Worm (Caenorhabditis elegans): ENCODE data around the gene str-116.

str-116 gene

ce11 chrV:11307781-11308180 is 41.0 kb downstream of the str-116 start:
- TF ChIP-seq klf-2 (GFP tag; conservative IDR thresholded peaks at IDR 0.05), result no peak
- no peak for TF ChIP-seq tab-1 (GFP tag; IDR thresholded peaks at IDR 0.05)
- no peak for TF ChIP-seq med-1 (GFP tag; optimal IDR thresholded peaks at IDR 0.05; ENCODE audit: insufficient read depth)
- no peak for TF ChIP-seq cog-1 (tag; optimal IDR thresholded peaks at IDR 0.05)
- no peak for TF ChIP-seq T22C8.4 (GFP tag; IDR thresholded peaks at IDR 0.05)
- TF ChIP-seq ztf-29 (GFP tag; IDR thresholded peaks at IDR 0.05), result no peak
- no peak for TF ChIP-seq flt-1 (GFP tag; IDR thresholded peaks at IDR 0.05)
- no peak for TF ChIP-seq ref-1 (GFP tag; conservative IDR thresholded peaks at IDR 0.05)
- no peak for TF ChIP-seq ztf-23 (GFP tag; IDR thresholded peaks at IDR 0.05)

ce11 chrV:11308346-11308745 is 41.6 kb downstream of the str-116 start, which contains the start of gene snf-11:
TSS of gene snf-11 (minus strand) at chrV:11308446.
- TF ChIP-seq klf-2 (GFP tag; conservative IDR thresholded peaks at IDR 0.05) (no peak), cog-1 (tag; optimal IDR thresholded peaks at IDR 0.05) (no peak), ref-1 (GFP tag; conservative IDR thresholded peaks at IDR 0.05) (no peak), ztf-29 (GFP tag; IDR thresholded peaks at IDR 0.05) (no peak), flt-1 (GFP tag; IDR thresholded peaks at IDR 0.05) (no peak), T22C8.4 (GFP tag; IDR thresholded peaks at IDR 0.05) (no peak)

- TF ChIP-seq klf-2 (GFP tag; conservative IDR thresholded peaks at IDR 0.05) (no peak), ztf-29 (GFP tag; IDR thresholded peaks at IDR 0.05) (no peak), T22C8.4 (GFP tag; IDR thresholded peaks at IDR 0.05) (no peak)
Observed at ce11 chrV:11308915-11309314, 42.1 kb downstream of the str-116 start.

- TF ChIP-seq ztf-23 (GFP tag; IDR thresholded peaks at IDR 0.05), result no peak
Observed at ce11 chrV:11311013-11311472, 44.3 kb downstream of the str-116 start, which contains the start of gene T03F7.7. TSS of gene T03F7.7 (plus strand) at chrV:11311422.

- no peak for TF ChIP-seq ztf-29 (GFP tag; IDR thresholded peaks at IDR 0.05)
- no peak for TF ChIP-seq cog-1 (tag; optimal IDR thresholded peaks at IDR 0.05)
- TF ChIP-seq ztf-23 (GFP tag; IDR thresholded peaks at IDR 0.05), result no peak
- no peak for TF ChIP-seq T22C8.4 (GFP tag; IDR thresholded peaks at IDR 0.05)
- TF ChIP-seq klf-2 (GFP tag; conservative IDR thresholded peaks at IDR 0.05), result no peak
- no peak for TF ChIP-seq tab-1 (GFP tag; IDR thresholded peaks at IDR 0.05)
- no peak for TF ChIP-seq med-1 (GFP tag; optimal IDR thresholded peaks at IDR 0.05; ENCODE audit: insufficient read depth)
- no peak for TF ChIP-seq flt-1 (GFP tag; IDR thresholded peaks at IDR 0.05)
- TF ChIP-seq ref-1 (GFP tag; conservative IDR thresholded peaks at IDR 0.05), result no peak
Observed at ce11 chrV:11312904-11313303, 46.1 kb downstream of the str-116 start.

ce11 chrV:11314025-11314880 is 47.5 kb downstream of the str-116 start:
- TF ChIP-seq ref-1 (GFP tag; conservative IDR thresholded peaks at IDR 0.05) (peak; percentile 99), ztf-29 (GFP tag; IDR thresholded peaks at IDR 0.05) (peak; percentile 100), med-1 (GFP tag; optimal IDR thresholded peaks at IDR 0.05; ENCODE audit: insufficient read depth) (peak; percentile 96), ztf-23 (GFP tag; IDR thresholded peaks at IDR 0.05) (peak; percentile 99), flt-1 (GFP tag; IDR thresholded peaks at IDR 0.05) (peak; percentile 99), tab-1 (GFP tag; IDR thresholded peaks at IDR 0.05) (peak; percentile 100), klf-2 (GFP tag; conservative IDR thresholded peaks at IDR 0.05) (peak; percentile 100), T22C8.4 (GFP tag; IDR thresholded peaks at IDR 0.05) (peak; percentile 99), cog-1 (tag; optimal IDR thresholded peaks at IDR 0.05) (peak; percentile 98)

ce11 chrV:11316801-11317200 is 50.0 kb downstream of the str-116 start, which contains the start of gene cutl-18:
TSS of gene cutl-18 (minus strand) at chrV:11316901.
- TF ChIP-seq ztf-29 (GFP tag; IDR thresholded peaks at IDR 0.05) (no peak), T22C8.4 (GFP tag; IDR thresholded peaks at IDR 0.05) (no peak), cog-1 (tag; optimal IDR thresholded peaks at IDR 0.05) (no peak), tab-1 (GFP tag; IDR thresholded peaks at IDR 0.05) (no peak), ref-1 (GFP tag; conservative IDR thresholded peaks at IDR 0.05) (no peak), med-1 (GFP tag; optimal IDR thresholded peaks at IDR 0.05; ENCODE audit: insufficient read depth) (no peak), ztf-23 (GFP tag; IDR thresholded peaks at IDR 0.05) (no peak), flt-1 (GFP tag; IDR thresholded peaks at IDR 0.05) (no peak), klf-2 (GFP tag; conservative IDR thresholded peaks at IDR 0.05) (no peak)
